Fruit fly (Drosophila melanogaster) whole organism, embryonic: ENCODE results near the gene Ufsp2.

ENCODE experiments used
- Ada2b ChIP-seq: fragments of 200-800 bp; sonication (Bioruptor generic); IDR thresholded peaks from 2 replicates; pipeline ENCODE4 v1.3.6; 2022; ENCODE audit warnings: missing biosample characterization, missing genetic modification characterization
- CG10431 ChIP-seq: fragments of 200-800 bp; sonication (Bioruptor generic); optimal IDR thresholded peaks from 3 replicates; lab custom pipeline; 2018; ENCODE audit warnings: missing biosample characterization, mild to moderate bottlenecking, missing genetic modification characterization
- CG10979 ChIP-seq: fragments of 200-800 bp; sonication (Bioruptor generic); optimal IDR thresholded peaks from 2 replicates; lab custom pipeline; 2018; ENCODE audit warnings: missing biosample characterization, mild to moderate bottlenecking, missing genetic modification characterization, moderate library complexity
- CG11560 ChIP-seq: fragments of 200-800 bp; sonication (Bioruptor generic); IDR thresholded peaks from 3 replicates; pipeline ENCODE4 v1.3.6; 2022; ENCODE audit warnings: missing biosample characterization, missing genetic modification characterization
- CG13775 ChIP-seq: fragments of 200-800 bp; sonication (Bioruptor generic); optimal IDR thresholded peaks from 3 replicates; lab custom pipeline; 2017; ENCODE audit warnings: missing biosample characterization, mild to moderate bottlenecking, missing genetic modification characterization
- CG13894 ChIP-seq: fragments of 200-800 bp; sonication (Bioruptor generic); optimal IDR thresholded peaks from 3 replicates; lab custom pipeline; 2018; ENCODE audit warnings: missing biosample characterization, mild to moderate bottlenecking, missing genetic modification characterization, moderate library complexity
- CG14667 ChIP-seq: fragments of 200-800 bp; sonication (Bioruptor generic); IDR thresholded peaks from 2 replicates; pipeline ENCODE4 v1.3.6; 2022; ENCODE audit warnings: missing biosample characterization, missing genetic modification characterization
- CG1529 ChIP-seq: fragments of 200-800 bp; sonication (Bioruptor generic); optimal IDR thresholded peaks from 3 replicates; lab custom pipeline; 2018; ENCODE audit warnings: missing biosample characterization, missing genetic modification characterization
- CG15601 ChIP-seq: fragments of 200-800 bp; sonication (Bioruptor generic); optimal IDR thresholded peaks from 3 replicates; lab custom pipeline; 2019; ENCODE audit warnings: missing biosample characterization, mild to moderate bottlenecking, missing genetic modification characterization, moderate library complexity
- CG17186 ChIP-seq: fragments of 200-800 bp; sonication (Bioruptor generic); optimal IDR thresholded peaks from 3 replicates; lab custom pipeline; 2017; ENCODE audit warnings: missing biosample characterization, missing genetic modification reagents, missing genetic modification characterization
- CG17361 ChIP-seq: fragments of 200-800 bp; sonication (Bioruptor generic); IDR thresholded peaks from 3 replicates; pipeline ENCODE4 v1.3.6; 2022; ENCODE audit warnings: missing biosample characterization, missing genetic modification characterization
- CG17802 ChIP-seq: fragments of 200-800 bp; sonication (Bioruptor generic); optimal IDR thresholded peaks from 2 replicates; lab custom pipeline; 2018; ENCODE audit warnings: missing biosample characterization, mild to moderate bottlenecking, missing genetic modification characterization, moderate library complexity
- CG1832 ChIP-seq: fragments of 200-800 bp; sonication (Bioruptor generic); optimal IDR thresholded peaks from 2 replicates; lab custom pipeline; 2017; ENCODE audit warnings: missing biosample characterization, mild to moderate bottlenecking, missing genetic modification characterization, inconsistent platforms
- CG2202 ChIP-seq: fragments of 200-800 bp; sonication (Bioruptor generic); optimal IDR thresholded peaks from 2 replicates; lab custom pipeline; 2018; ENCODE audit warnings: missing biosample characterization, mild to moderate bottlenecking, missing genetic modification characterization
- CG6175 ChIP-seq: fragments of 200-800 bp; sonication (Bioruptor generic); IDR thresholded peaks from 3 replicates; pipeline ENCODE4 v1.3.6; 2022; ENCODE audit warnings: missing biosample characterization, missing genetic modification characterization
- CG9876 ChIP-seq: fragments of 200-800 bp; sonication (Bioruptor generic); optimal IDR thresholded peaks from 2 replicates; lab custom pipeline; 2016; ENCODE audit warnings: missing biosample characterization, missing genetic modification characterization
- CrebB ChIP-seq: fragments of 200-800 bp; sonication (Bioruptor generic); optimal IDR thresholded peaks from 3 replicates; lab custom pipeline; 2018; ENCODE audit warnings: missing biosample characterization, mild to moderate bottlenecking, missing genetic modification characterization
- Dek ChIP-seq: fragments of 200-800 bp; sonication (Bioruptor generic); optimal IDR thresholded peaks from 3 replicates; lab custom pipeline; 2019; ENCODE audit warnings: missing biosample characterization, mild to moderate bottlenecking, missing genetic modification characterization, moderate library complexity
- Dref ChIP-seq: fragments of 200-800 bp; sonication (Bioruptor generic); IDR thresholded peaks from 2 replicates; pipeline ENCODE4 v1.3.6; 2022; ENCODE audit warnings: missing biosample characterization, missing genetic modification characterization
- E2f1 ChIP-seq: fragments of 200-800 bp; sonication (Bioruptor generic); IDR thresholded peaks from 2 replicates; pipeline ENCODE4 v1.3.6; 2022; ENCODE audit warnings: missing biosample characterization, missing genetic modification characterization
- E2f2 ChIP-seq: fragments of 200-800 bp; sonication (Bioruptor generic); IDR thresholded peaks from 2 replicates; pipeline ENCODE4 v1.3.6; 2022; ENCODE audit warnings: missing biosample characterization, missing genetic modification characterization
- Gsc ChIP-seq: fragments of 200-800 bp; sonication (Bioruptor generic); IDR thresholded peaks from 2 replicates; pipeline ENCODE4 v1.3.6; 2022; ENCODE audit warnings: missing biosample characterization, missing genetic modification characterization
- HLHmδ ChIP-seq: fragments of 200-800 bp; sonication (Bioruptor generic); optimal IDR thresholded peaks from 2 replicates; lab custom pipeline; 2018; ENCODE audit warnings: missing biosample characterization, mild to moderate bottlenecking, missing genetic modification characterization, moderate library complexity
- HmgD ChIP-seq: fragments of 200-800 bp; sonication (Bioruptor generic); optimal IDR thresholded peaks from 3 replicates; lab custom pipeline; 2016; ENCODE audit warnings: missing biosample characterization, missing genetic modification characterization
- HmgZ ChIP-seq: fragments of 200-800 bp; sonication (Bioruptor generic); optimal IDR thresholded peaks from 2 replicates; lab custom pipeline; 2018; ENCODE audit warnings: missing biosample characterization, mild to moderate bottlenecking, missing genetic modification characterization
- Hsf ChIP-seq: fragments of 200-800 bp; sonication (Bioruptor generic); optimal IDR thresholded peaks from 3 replicates; lab custom pipeline; 2016; ENCODE audit warnings: missing biosample characterization, missing genetic modification characterization
- Jarid2 ChIP-seq: fragments of 200-800 bp; sonication (Bioruptor generic); optimal IDR thresholded peaks from 3 replicates; lab custom pipeline; 2017; ENCODE audit warnings: mild to moderate bottlenecking, missing biosample characterization, missing genetic modification reagents, missing genetic modification characterization
- Nf-YA ChIP-seq: fragments of 200-800 bp; sonication (Bioruptor generic); IDR thresholded peaks from 2 replicates; pipeline ENCODE4 v1.3.6; 2022; ENCODE audit warnings: missing biosample characterization, missing genetic modification characterization
- Side ChIP-seq: fragments of 200-800 bp; sonication (Bioruptor generic); optimal IDR thresholded peaks from 2 replicates; lab custom pipeline; 2016; ENCODE audit warnings: missing biosample characterization, missing genetic modification characterization
- Tbp ChIP-seq: fragments of >200 bp; optimal IDR thresholded peaks from 2 replicates; lab custom pipeline; 2018; ENCODE audit warnings: missing biosample characterization, missing genetic modification characterization
- ato ChIP-seq: fragments of 200-800 bp; sonication (Bioruptor generic); IDR thresholded peaks from 2 replicates; pipeline ENCODE4 v1.3.6; 2022; ENCODE audit warnings: missing biosample characterization, missing genetic modification characterization; ENCODE audit not compliant: partially characterized antibody
- ci ChIP-seq: fragments of 200-800 bp; sonication (Bioruptor generic); IDR thresholded peaks from 3 replicates; pipeline ENCODE4 v1.3.6; 2022; ENCODE audit warnings: missing biosample characterization, missing genetic modification characterization
- fd102C ChIP-seq: fragments of 200-800 bp; sonication (Bioruptor generic); optimal IDR thresholded peaks from 2 replicates; lab custom pipeline; 2018; ENCODE audit warnings: missing biosample characterization, mild to moderate bottlenecking, missing genetic modification characterization, moderate library complexity
- gcm2 ChIP-seq: fragments of 200-800 bp; sonication (Bioruptor generic); optimal IDR thresholded peaks from 2 replicates; lab custom pipeline; 2016; ENCODE audit warnings: missing biosample characterization, missing genetic modification characterization
- gt ChIP-seq: fragments of 200-800 bp; sonication (Bioruptor generic); IDR thresholded peaks from 2 replicates; pipeline ENCODE4 v1.3.6; 2022; ENCODE audit warnings: missing biosample characterization, missing genetic modification characterization
- hkb ChIP-seq, 2 experiments: fragments of 200-800 bp in 1 of 2; fragments of >200 bp in 1 of 2; sonication (Bioruptor generic) in 1 of 2; IDR thresholded peaks in 1 of 2; optimal IDR thresholded peaks in 1 of 2; 2 replicates each; pipeline versions ENCODE4 v1.3.6 to Lab custom; 2017 to 2022; ENCODE audit warnings: missing biosample characterization in 1 of 2, missing genetic modification characterization in 1 of 2
- insv ChIP-seq, 2 experiments: fragments of 200-800 bp; sonication (Bioruptor generic); optimal IDR thresholded peaks; 3 replicates each; lab custom pipeline; 2016 to 2018; ENCODE audit warnings: missing biosample characterization in 2 of 2, missing genetic modification characterization in 2 of 2
- kay ChIP-seq: fragments of 200-800 bp; sonication (Bioruptor generic); optimal IDR thresholded peaks from 2 replicates; lab custom pipeline; 2016; ENCODE audit warnings: missing biosample characterization, missing genetic modification characterization
- lab ChIP-seq: fragments of 200-800 bp; sonication (Bioruptor generic); optimal IDR thresholded peaks from 3 replicates; lab custom pipeline; 2017; ENCODE audit warnings: missing biosample characterization, missing genetic modification characterization, mild to moderate bottlenecking, moderate library complexity, missing genetic modification reagents
- nom ChIP-seq: fragments of 200-800 bp; sonication (Bioruptor generic); optimal IDR thresholded peaks from 2 replicates; lab custom pipeline; 2017; ENCODE audit warnings: missing biosample characterization, missing genetic modification characterization, mild to moderate bottlenecking, moderate library complexity, missing genetic modification reagents
- peb ChIP-seq: fragments of 200-800 bp; sonication (Bioruptor generic); IDR thresholded peaks from 2 replicates; pipeline ENCODE4 v1.3.6; 2022; ENCODE audit warnings: missing biosample characterization, missing genetic modification characterization
- seq ChIP-seq: fragments of 200-800 bp; sonication (Bioruptor generic); IDR thresholded peaks from 2 replicates; pipeline ENCODE4 v1.3.6; 2022; ENCODE audit warnings: missing biosample characterization, missing genetic modification characterization
- slou ChIP-seq: fragments of 200-800 bp; sonication (Bioruptor generic); optimal IDR thresholded peaks from 3 replicates; lab custom pipeline; 2016; ENCODE audit warnings: missing biosample characterization, missing genetic modification characterization
- ssp ChIP-seq: fragments of 200-800 bp; sonication (Bioruptor generic); IDR thresholded peaks from 2 replicates; pipeline ENCODE4 v1.3.6; 2022; ENCODE audit warnings: missing biosample characterization, missing genetic modification characterization
- sug ChIP-seq: fragments of 200-800 bp; optimal IDR thresholded peaks from 2 replicates; lab custom pipeline; 2019; ENCODE audit warnings: missing biosample characterization, mild to moderate bottlenecking, missing genetic modification characterization, moderate library complexity
- tio ChIP-seq: fragments of 200-800 bp; sonication (Bioruptor generic); optimal IDR thresholded peaks from 2 replicates; lab custom pipeline; 2017; ENCODE audit warnings: missing biosample characterization, missing genetic modification characterization, inconsistent platforms
- tna ChIP-seq: fragments of 200-800 bp; sonication (Bioruptor generic); IDR thresholded peaks from 2 replicates; pipeline ENCODE4 v1.3.6; 2022; ENCODE audit warnings: missing biosample characterization, missing genetic modification characterization; ENCODE audit not compliant: partially characterized antibody
- twi ChIP-seq: fragments of 200-800 bp; optimal IDR thresholded peaks from 2 replicates; lab custom pipeline; 2019; ENCODE audit warnings: missing biosample characterization, mild to moderate bottlenecking, missing genetic modification characterization, moderate library complexity
- vnd ChIP-seq: fragments of 200-800 bp; sonication (Bioruptor generic); IDR thresholded peaks from 3 replicates; pipeline ENCODE4 v1.3.6; 2022; ENCODE audit warnings: missing biosample characterization, missing genetic modification characterization; ENCODE audit not compliant: partially characterized antibody
- zf30C ChIP-seq: fragments of 200-800 bp; sonication (Bioruptor generic); optimal IDR thresholded peaks from 3 replicates; lab custom pipeline; 2018; ENCODE audit warnings: missing biosample characterization, mild to moderate bottlenecking, missing genetic modification characterization

Ufsp2 gene

dm6 chr3L:15537916-15538581 lies 38.3 kb upstream of the Ufsp2 start (continued):
- TF ChIP-seq HLHmδ: no peak
- no peak for TF ChIP-seq slou (GFP tag; lab: Kevin White, UChicago)
- TF ChIP-seq peb (GFP tag; lab: Robert Waterston, UW): no peak
- TF ChIP-seq Jarid2 (GFP tag; lab: Kevin White, UChicago): no peak
- TF ChIP-seq Gsc: no peak
- TF ChIP-seq CG13775: peak; percentile 74
- TF ChIP-seq CG17186 (GFP tag; lab: Kevin White, UChicago): no peak
- TF ChIP-seq lab (GFP tag; lab: Kevin White, UChicago): peak; percentile 68
- no peak for TF ChIP-seq hkb (optimal IDR thresholded peaks at IDR 0.05; lab: Kevin White, UChicago)
- TF ChIP-seq hkb (GFP tag; IDR thresholded peaks at IDR 0.05; lab: Robert Waterston, UW): 0 out of 2 replicates have a peak, but pooled peaks have one; percentile 54
- TF ChIP-seq E2f2 (GFP tag; lab: Robert Waterston, UW): no peak
- no peak for TF ChIP-seq ato (GFP tag; lab: Robert Waterston, UW)
- TF ChIP-seq CG17802 (tag; lab: Kevin White, UChicago): no peak
- no peak for TF ChIP-seq vnd (GFP tag; lab: Robert Waterston, UW)
- no peak for TF ChIP-seq CG1832 (GFP tag; lab: Kevin White, UChicago)
- peak; percentile 44 for TF ChIP-seq zf30C (GFP tag; lab: Kevin White, UChicago)
- TF ChIP-seq seq: peak; percentile 62
- no peak for TF ChIP-seq kay (GFP tag; lab: Kevin White, UChicago)
- no peak for TF ChIP-seq insv (GFP tag; optimal IDR thresholded peaks at IDR 0.05; lab: Kevin White, UChicago)
- no peak for TF ChIP-seq CG9876
- TF ChIP-seq tna: no peak
- TF ChIP-seq Dek (tag; lab: Kevin White, UChicago): peak; percentile 43
- TF ChIP-seq CG13894 (tag; lab: Kevin White, UChicago): no peak
- peak; percentile 90 for TF ChIP-seq CG17361 (GFP tag; lab: Robert Waterston, UW)
- no peak for TF ChIP-seq ci (GFP tag; lab: Robert Waterston, UW)
- no peak for TF ChIP-seq Dref (GFP tag; lab: Robert Waterston, UW)
- TF ChIP-seq CrebB (tag; lab: Kevin White, UChicago): no peak
- TF ChIP-seq HmgD (GFP tag; lab: Kevin White, UChicago): no peak
- no peak for TF ChIP-seq nom
- TF ChIP-seq CG15601 (tag; lab: Kevin White, UChicago): peak; percentile 63
- TF ChIP-seq sug (tag; lab: Kevin White, UChicago): no peak
- no peak for TF ChIP-seq fd102C (GFP tag; lab: Kevin White, UChicago)
- TF ChIP-seq CG11560 (tag; lab: Robert Waterston, UW): no peak
- TF ChIP-seq CG10431: peak; percentile 6
- no peak for TF ChIP-seq Nf-YA
- TF ChIP-seq gt: no peak
- TF ChIP-seq twi (tag; lab: Kevin White, UChicago): peak; percentile 16
- TF ChIP-seq CG14667 (GFP tag; lab: Robert Waterston, UW): no peak
- no peak for TF ChIP-seq Side (GFP tag; lab: Kevin White, UChicago)
- TF ChIP-seq HmgZ (tag; lab: Kevin White, UChicago): no peak
- TF ChIP-seq CG10979 (tag; lab: Kevin White, UChicago): peak; percentile 76
- peak; percentile 19 for TF ChIP-seq CG2202 (tag; lab: Kevin White, UChicago)
- peak; percentile 35 for TF ChIP-seq Ada2b (GFP tag; lab: Robert Waterston, UW)
- TF ChIP-seq E2f1 (GFP tag; lab: Robert Waterston, UW): no peak; the same call in 1 of the 2 replicates
- peak; percentile 19; the same call in 1 of the 2 replicates for TF ChIP-seq ssp
- TF ChIP-seq gcm2 (GFP tag; lab: Kevin White, UChicago): no peak
- no peak for TF ChIP-seq CG6175
- peak; percentile 67 for TF ChIP-seq Hsf (GFP tag; lab: Kevin White, UChicago)
- no peak for TF ChIP-seq Tbp (GFP tag; lab: Kevin White, UChicago)
- peak; percentile 58 for TF ChIP-seq CG1529 (GFP tag; lab: Kevin White, UChicago)
- TF ChIP-seq tio (GFP tag; lab: Kevin White, UChicago): peak; percentile 68
